Fruit fly (Drosophila melanogaster): ENCODE data around the gene nerfin-1.
A peak's percentile ranks its signal among the peaks of the same experiment; 100 is the strongest.

The nerfin-1 gene

dm6 chr3L:917225-917624 lies 8.3 kb downstream of the nerfin-1 start (continued):
- TF ChIP-seq Deaf1 (tag; optimal IDR thresholded peaks at IDR 0.05) = peak; percentile 9
- no peak for TF ChIP-seq CG5245 (GFP tag; optimal IDR thresholded peaks at IDR 0.05)
- no peak for TF ChIP-seq CG11723 (GFP tag; optimal IDR thresholded peaks at IDR 0.05)
- TF ChIP-seq CG10431 (GFP tag; optimal IDR thresholded peaks at IDR 0.05) = no peak
- TF ChIP-seq trh (GFP tag; optimal IDR thresholded peaks at IDR 0.05) = no peak
- no peak for TF ChIP-seq ken (GFP tag; IDR thresholded peaks at IDR 0.05)
- TF ChIP-seq CG16779 (GFP tag; IDR thresholded peaks at IDR 0.05) = no peak
- TF ChIP-seq ash1 (GFP tag; optimal IDR thresholded peaks at IDR 0.05) = no peak
- TF ChIP-seq ewg (GFP tag; optimal IDR thresholded peaks at IDR 0.05) = no peak
- no peak for TF ChIP-seq CG12104 (GFP tag; optimal IDR thresholded peaks at IDR 0.05)
- TF ChIP-seq CG10462 (GFP tag; optimal IDR thresholded peaks at IDR 0.05) = no peak
- peak; percentile 63 for TF ChIP-seq slbo (GFP tag; IDR thresholded peaks at IDR 0.05)
- TF ChIP-seq gt (GFP tag; IDR thresholded peaks at IDR 0.05) = no peak
- TF ChIP-seq CG6254 (GFP tag; optimal IDR thresholded peaks at IDR 0.05) = no peak
- no peak for TF ChIP-seq Dad (GFP tag; optimal IDR thresholded peaks at IDR 0.05)
- 0 out of 3 replicates have a peak, but pooled peaks have one; percentile 15 for TF ChIP-seq croc (GFP tag; conservative IDR thresholded peaks at IDR 0.05)
- no peak for TF ChIP-seq sr (GFP tag; IDR thresholded peaks at IDR 0.05)
- no peak for TF ChIP-seq CG43689 (GFP tag; IDR thresholded peaks at IDR 0.05)
- no peak for TF ChIP-seq CG9437 (GFP tag; optimal IDR thresholded peaks at IDR 0.05)
- TF ChIP-seq Aef1 (GFP tag; IDR thresholded peaks at IDR 0.05) = no peak
- no peak for TF ChIP-seq lov (optimal IDR thresholded peaks at IDR 0.05)
- TF ChIP-seq lov (GFP tag; IDR thresholded peaks at IDR 0.05) = no peak
- TF ChIP-seq CG4730 (GFP tag; IDR thresholded peaks at IDR 0.05) = no peak
- TF ChIP-seq CG17359 (tag; optimal IDR thresholded peaks at IDR 0.05) = peak; percentile 62
- no peak for TF ChIP-seq knrl (GFP tag; IDR thresholded peaks at IDR 0.05; ENCODE audit: partially characterized antibody)
- TF ChIP-seq Chrac-16 (GFP tag; optimal IDR thresholded peaks at IDR 0.05) = no peak
- TF ChIP-seq CG9609 (GFP tag; optimal IDR thresholded peaks at IDR 0.05) = no peak
- TF ChIP-seq CG2712 (tag; optimal IDR thresholded peaks at IDR 0.05) = peak; percentile 58
- no peak for TF ChIP-seq kah (GFP tag; optimal IDR thresholded peaks at IDR 0.05)
- TF ChIP-seq CG3407 (GFP tag; optimal IDR thresholded peaks at IDR 0.05) = no peak
- TF ChIP-seq CG4617 (GFP tag; optimal IDR thresholded peaks at IDR 0.05; ENCODE audit: borderline replicate concordance) = no peak
- TF ChIP-seq row (GFP tag; IDR thresholded peaks at IDR 0.05) = peak; percentile 65
- no peak for TF ChIP-seq CG33557 (GFP tag; optimal IDR thresholded peaks at IDR 0.05)
- TF ChIP-seq Dref (GFP tag; IDR thresholded peaks at IDR 0.05) = no peak
- TF ChIP-seq Eip74EF (GFP tag; optimal IDR thresholded peaks at IDR 0.05) = no peak
- peak; percentile 56 for TF ChIP-seq Rfx (GFP tag; IDR thresholded peaks at IDR 0.05)
- peak; percentile 2 for TF ChIP-seq NfI (GFP tag; optimal IDR thresholded peaks at IDR 0.05)
- no peak for TF ChIP-seq repo (GFP tag; optimal IDR thresholded peaks at IDR 0.05)
- TF ChIP-seq tup (GFP tag; optimal IDR thresholded peaks at IDR 0.05) = no peak
- TF ChIP-seq Hey (tag; optimal IDR thresholded peaks at IDR 0.05) = no peak
- no peak for TF ChIP-seq CG6765 (GFP tag; optimal IDR thresholded peaks at IDR 0.05)
- no peak for TF ChIP-seq pfk (GFP tag; optimal IDR thresholded peaks at IDR 0.05)
- TF ChIP-seq cad (GFP tag; optimal IDR thresholded peaks at IDR 0.05) = no peak
- TF ChIP-seq CG34376 (GFP tag; optimal IDR thresholded peaks at IDR 0.05) = no peak
- TF ChIP-seq yki (optimal IDR thresholded peaks at IDR 0.05) = no peak
- TF ChIP-seq CG11093 (GFP tag; IDR thresholded peaks at IDR 0.05) = no peak
- TF ChIP-seq zen (tag; optimal IDR thresholded peaks at IDR 0.05) = no peak
- TF ChIP-seq CG7556 (GFP tag; optimal IDR thresholded peaks at IDR 0.05) = peak; percentile 37
- TF ChIP-seq CrebB (tag; optimal IDR thresholded peaks at IDR 0.05) = no peak
- no peak for TF ChIP-seq chinmo (GFP tag; IDR thresholded peaks at IDR 0.05; ENCODE audit: partially characterized antibody)
- no peak for TF ChIP-seq Ets97D (GFP tag; optimal IDR thresholded peaks at IDR 0.05)
- no peak for TF ChIP-seq nau (GFP tag; optimal IDR thresholded peaks at IDR 0.05)

Measured in whole organism, embryonic.